Fruit fly (Drosophila melanogaster) whole organism, wandering third instar larva: Measurements from ENCODE around the gene TBC1D23.

Experiments used
- Hr83 ChIP-seq: fragments of 200-300 bp; sonication (Bioruptor generic); optimal IDR thresholded peaks from 2 replicates; lab custom pipeline; 2016; ENCODE audit warnings: missing biosample characterization, mild to moderate bottlenecking, missing genetic modification characterization, moderate library complexity; ENCODE audit not compliant: poor library complexity, severe bottlenecking
- sage ChIP-seq: fragments of 200-800 bp; sonication (Bioruptor generic); optimal IDR thresholded peaks from 2 replicates; lab custom pipeline; 2016; ENCODE audit warnings: missing biosample characterization, mild to moderate bottlenecking, missing genetic modification characterization

- TF ChIP-seq Hr83 (GFP tag; lab: Kevin White, UChicago) (no peak), sage (no peak)
These were observed 6.5 kb upstream of the TBC1D23 start for dm6 chr2L:1122711-1122960.
